Worm (Caenorhabditis elegans) whole organism, L1 larva: ENCODE data around the gene F11A5.9.

Source experiments
- C04F5.9 ChIP-seq: sonication (generic microtip); optimal IDR thresholded peaks from 2 replicates; lab custom pipeline; 2016; ENCODE audit warnings: missing genetic modification characterization, missing compliant biosample characterization
- aha-1 ChIP-seq: fragments of 150-350 bp; optimal IDR thresholded peaks from 2 replicates; lab custom pipeline; 2014; ENCODE audit warnings: missing biosample characterization, missing genetic modification characterization
- aly-2 ChIP-seq: fragments of 150-350 bp; optimal IDR thresholded peaks from 2 replicates; lab custom pipeline; 2014; ENCODE audit warnings: missing biosample characterization, missing genetic modification characterization
- blmp-1 ChIP-seq: fragments of 150-350 bp; optimal IDR thresholded peaks from 2 replicates; lab custom pipeline; 2014; ENCODE audit warnings: missing biosample characterization, missing genetic modification characterization
- ceh-63 ChIP-seq: fragments of 200-800 bp; sonication (Bioruptor generic); optimal IDR thresholded peaks from 2 replicates; lab custom pipeline; 2018; ENCODE audit warnings: mild to moderate bottlenecking, missing genetic modification characterization, missing compliant biosample characterization
- ceh-8 ChIP-seq: fragments of 200-800 bp; sonication (Bioruptor generic); optimal IDR thresholded peaks from 2 replicates; lab custom pipeline; 2018; ENCODE audit warnings: mild to moderate bottlenecking, missing genetic modification characterization, moderate library complexity, missing compliant biosample characterization
- ceh-82 ChIP-seq, 3 experiments: fragments of 150-350 bp in 1 of 3; sonication (generic microtip) in 2 of 3; optimal IDR thresholded peaks; 2 replicates each; lab custom pipeline; 2014 to 2017; ENCODE audit warnings: missing biosample characterization in 3 of 3, missing genetic modification characterization in 3 of 3
- ceh-88 ChIP-seq: fragments of 200-800 bp; sonication (Bioruptor generic); IDR thresholded peaks from 2 replicates; pipeline ENCODE4 v1.3.6; 2022; ENCODE audit warnings: missing genetic modification characterization, missing compliant biosample characterization
- ceh-90 ChIP-seq: sonication (generic microtip); optimal IDR thresholded peaks from 2 replicates; lab custom pipeline; 2016; ENCODE audit warnings: missing genetic modification characterization, missing compliant biosample characterization
- dsc-1 ChIP-seq: sonication (generic microtip); optimal IDR thresholded peaks from 2 replicates; lab custom pipeline; 2016; ENCODE audit warnings: mild to moderate bottlenecking, missing genetic modification characterization, missing compliant biosample characterization
- egl-13 ChIP-seq: sonication (generic microtip); optimal IDR thresholded peaks from 2 replicates; lab custom pipeline; 2016; ENCODE audit warnings: missing genotype, missing genetic modification reagents, missing genetic modification characterization, missing compliant biosample characterization
- elt-3 ChIP-seq, 6 experiments: fragments of 150-350 bp in 1 of 6; sonication (generic microtip); optimal IDR thresholded peaks; 2 replicates each; lab custom pipeline; 2017 to 2018; ENCODE audit warnings: missing biosample characterization in 6 of 6, missing genetic modification characterization in 6 of 6, inconsistent platforms in 1 of 6
- ets-5 ChIP-seq: fragments of 200-800 bp; sonication (Bioruptor generic); IDR thresholded peaks from 2 replicates; pipeline ENCODE4 v1.3.6; 2022; ENCODE audit warnings: missing genetic modification characterization, missing compliant biosample characterization
- fkh-10 ChIP-seq: sonication (generic microtip); optimal IDR thresholded peaks from 2 replicates; lab custom pipeline; 2017; ENCODE audit warnings: missing biosample characterization, missing genetic modification reagents, missing genetic modification characterization
- fkh-4 ChIP-seq: sonication (generic microtip); optimal IDR thresholded peaks from 2 replicates; lab custom pipeline; 2016; ENCODE audit warnings: missing compliant biosample characterization, missing genetic modification characterization, borderline replicate concordance
- hlh-4 ChIP-seq: sonication (generic microtip); optimal IDR thresholded peaks from 2 replicates; lab custom pipeline; 2016; ENCODE audit warnings: mild to moderate bottlenecking, missing genetic modification characterization, missing compliant biosample characterization
- hpl-2 ChIP-seq: fragments of 150-350 bp; optimal IDR thresholded peaks from 2 replicates; lab custom pipeline; 2014; ENCODE audit warnings: missing biosample characterization, missing genetic modification reagents, missing genetic modification characterization
- irx-1 ChIP-seq: sonication (generic microtip); optimal IDR thresholded peaks from 2 replicates; lab custom pipeline; 2016; ENCODE audit warnings: missing genetic modification characterization, missing compliant biosample characterization
- lin-39 ChIP-seq: fragments of 150-350 bp; optimal IDR thresholded peaks from 2 replicates; lab custom pipeline; 2014; ENCODE audit warnings: missing biosample characterization, missing genetic modification reagents, missing genetic modification characterization
- mab-9 ChIP-seq: fragments of 200-800 bp; sonication (Bioruptor generic); IDR thresholded peaks from 2 replicates; pipeline ENCODE4 v1.3.6; 2022; ENCODE audit warnings: missing genetic modification reagents, missing genetic modification characterization, missing compliant biosample characterization
- mep-1 ChIP-seq: fragments of 150-350 bp; optimal IDR thresholded peaks from 2 replicates; lab custom pipeline; 2014; ENCODE audit warnings: missing biosample characterization, missing genetic modification characterization
- nhr-12 ChIP-seq: sonication (generic microtip); optimal IDR thresholded peaks from 2 replicates; lab custom pipeline; 2017; ENCODE audit warnings: missing biosample characterization, missing genetic modification characterization
- nhr-20 ChIP-seq: sonication (generic microtip); optimal IDR thresholded peaks from 2 replicates; lab custom pipeline; 2016; ENCODE audit warnings: mild to moderate bottlenecking, missing genetic modification characterization, missing compliant biosample characterization
- nhr-76 ChIP-seq: sonication (generic microtip); optimal IDR thresholded peaks from 2 replicates; lab custom pipeline; 2017; ENCODE audit warnings: missing biosample characterization, missing genetic modification characterization
- nhr-77 ChIP-seq: fragments of 150-350 bp; optimal IDR thresholded peaks from 2 replicates; lab custom pipeline; 2014; ENCODE audit warnings: missing biosample characterization, missing genetic modification characterization
- nhr-85 ChIP-seq: sonication (generic microtip); peaks from one replicate; lab custom pipeline; 2016; ENCODE audit warnings: missing genetic modification characterization, inconsistent platforms, missing compliant biosample characterization
- nhr-90 ChIP-seq: sonication (generic microtip); optimal IDR thresholded peaks from 2 replicates; lab custom pipeline; 2016; ENCODE audit warnings: mild to moderate bottlenecking, missing genetic modification characterization, missing compliant biosample characterization; ENCODE audit not compliant: poor library complexity
- pqm-1 ChIP-seq: sonication (generic microtip); optimal IDR thresholded peaks from 3 replicates; lab custom pipeline; 2017; ENCODE audit warnings: missing biosample characterization, missing genetic modification characterization
- sup-37 ChIP-seq: fragments of 200-800 bp; sonication (Bioruptor generic); optimal IDR thresholded peaks from 2 replicates; lab custom pipeline; 2018; ENCODE audit warnings: mild to moderate bottlenecking, missing genetic modification characterization, missing compliant biosample characterization
- swsn-7 ChIP-seq: sonication (generic microtip); optimal IDR thresholded peaks from 2 replicates; lab custom pipeline; 2016; ENCODE audit warnings: missing genetic modification characterization, missing compliant biosample characterization
- tbx-2 ChIP-seq: sonication (generic microtip); optimal IDR thresholded peaks from 2 replicates; lab custom pipeline; 2016; ENCODE audit warnings: missing genetic modification characterization, missing compliant biosample characterization
- tlp-1 ChIP-seq: fragments of 150-350 bp; optimal IDR thresholded peaks from 2 replicates; lab custom pipeline; 2014; ENCODE audit warnings: missing biosample characterization, missing genetic modification characterization
- unc-30 ChIP-seq: sonication (generic microtip); optimal IDR thresholded peaks from 2 replicates; lab custom pipeline; 2017; ENCODE audit warnings: missing biosample characterization, missing genetic modification characterization
- unc-86 ChIP-seq: sonication (generic microtip); optimal IDR thresholded peaks from 2 replicates; lab custom pipeline; 2016; ENCODE audit warnings: missing genetic modification characterization, missing compliant biosample characterization
- unc-98 ChIP-seq: fragments of 200-800 bp; sonication (Bioruptor generic); IDR thresholded peaks from 2 replicates; pipeline ENCODE4 v1.3.6; 2022; ENCODE audit warnings: missing genetic modification characterization, missing compliant biosample characterization
- zag-1 ChIP-seq: fragments of 150-350 bp; optimal IDR thresholded peaks from 2 replicates; lab custom pipeline; 2014; ENCODE audit warnings: missing biosample characterization, missing genetic modification characterization

The F11A5.9 gene

ce11 chrV:16183357-16183756 lies 31.3 kb upstream of the F11A5.9 start, which contains the start of gene srz-14:
TSS of gene srz-14 (plus strand) at chrV:16183657.
- TF ChIP-seq hlh-4 (tag; lab: Kevin White, UChicago) (no peak), swsn-7 (tag; lab: Kevin White, UChicago) (no peak), zag-1 (tag; lab: Kevin White, UChicago) (no peak), tlp-1 (tag; lab: Kevin White, UChicago) (no peak), fkh-4 (tag; lab: Kevin White, UChicago) (no peak), egl-13 (no peak), dsc-1 (tag; lab: Kevin White, UChicago) (no peak), ceh-63 (GFP tag; lab: Kevin White, UChicago) (no peak), nhr-85 (tag; lab: Kevin White, UChicago) (no peak), nhr-90 (tag; lab: Kevin White, UChicago) (no peak), nhr-20 (tag; lab: Kevin White, UChicago) (no peak), unc-30 (tag; lab: Kevin White, UChicago) (no peak), tbx-2 (no peak)

DNA sequence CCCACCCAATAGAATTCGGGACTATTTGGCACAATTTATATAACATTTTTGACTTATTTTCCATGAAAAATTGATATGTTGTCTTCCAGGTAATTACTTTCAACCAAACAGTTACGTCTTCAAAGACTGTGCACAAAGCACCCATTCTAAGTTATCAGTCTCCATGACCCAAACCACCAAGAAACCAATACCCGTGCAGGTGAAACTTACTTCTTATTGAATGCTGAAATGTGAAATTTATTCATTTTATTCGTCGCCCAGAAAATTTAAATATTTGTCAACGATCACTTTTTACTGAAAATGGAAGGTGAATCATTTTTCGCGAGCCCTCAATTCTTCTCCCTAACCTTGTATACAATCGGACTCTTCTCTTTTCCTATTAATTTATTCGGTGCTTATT lies 24.2 kb upstream of the F11A5.9 start, which contains the start of gene srh-281:
srh-281 (plus strand) TSS at position 301 of the 400 bp plus-strand sequence.
- TF ChIP-seq sup-37 (GFP tag; lab: Kevin White, UChicago) (no peak), ets-5 (GFP tag; lab: Robert Waterston, UW) (no peak), nhr-12 (tag; lab: Kevin White, UChicago) (no peak), lin-39 (tag; lab: Kevin White, UChicago) (no peak), ceh-63 (GFP tag; lab: Kevin White, UChicago) (no peak), ceh-90 (no peak), mab-9 (GFP tag; lab: Robert Waterston, UW) (no peak), ceh-82 (tag; optimal IDR thresholded peaks at IDR 0.05; lab: Kevin White, UChicago) (no peak), C04F5.9 (tag; lab: Kevin White, UChicago) (no peak), aly-2 (no peak), nhr-85 (tag; lab: Kevin White, UChicago) (no peak), irx-1 (no peak), dsc-1 (tag; lab: Kevin White, UChicago) (no peak), fkh-10 (GFP tag; lab: Kevin White, UChicago) (no peak), ceh-88 (no peak), hpl-2 (no peak), pqm-1 (tag; lab: Kevin White, UChicago) (no peak)

DNA sequence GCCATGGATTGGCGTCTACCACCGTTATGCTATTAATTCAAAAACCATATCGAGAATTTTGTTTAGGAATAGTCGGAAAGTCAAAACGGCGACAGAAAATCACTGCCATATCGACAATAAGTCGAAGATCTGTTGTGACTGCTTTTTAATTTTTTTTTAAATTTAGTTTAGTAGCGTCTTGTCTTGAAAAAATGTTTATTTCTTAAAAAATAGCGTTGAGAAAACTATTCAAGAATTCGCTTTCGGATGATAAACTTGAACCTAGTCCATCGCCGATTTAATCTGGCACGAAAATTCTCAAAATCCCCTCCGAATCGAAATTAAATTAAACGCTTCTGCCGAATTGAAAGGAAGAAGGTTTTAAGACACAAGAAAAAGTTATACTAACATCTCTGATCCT lies 22.6 kb upstream of the F11A5.9 start, which contains the start of gene srh-279:
srh-279 (plus strand) TSS at position 301 of the 400 bp plus-strand sequence.
- TF ChIP-seq unc-98 (GFP tag; lab: Robert Waterston, UW) (no peak), nhr-77 (tag; lab: Kevin White, UChicago) (no peak), nhr-76 (tag; lab: Kevin White, UChicago) (no peak), sup-37 (GFP tag; lab: Kevin White, UChicago) (no peak), swsn-7 (tag; lab: Kevin White, UChicago) (no peak), mep-1 (no peak), fkh-10 (GFP tag; lab: Kevin White, UChicago) (no peak), aha-1 (tag; lab: Kevin White, UChicago) (no peak), C04F5.9 (tag; lab: Kevin White, UChicago) (no peak)
- TF ChIP-seq, all 84 proteins: peak for 0

DNA sequence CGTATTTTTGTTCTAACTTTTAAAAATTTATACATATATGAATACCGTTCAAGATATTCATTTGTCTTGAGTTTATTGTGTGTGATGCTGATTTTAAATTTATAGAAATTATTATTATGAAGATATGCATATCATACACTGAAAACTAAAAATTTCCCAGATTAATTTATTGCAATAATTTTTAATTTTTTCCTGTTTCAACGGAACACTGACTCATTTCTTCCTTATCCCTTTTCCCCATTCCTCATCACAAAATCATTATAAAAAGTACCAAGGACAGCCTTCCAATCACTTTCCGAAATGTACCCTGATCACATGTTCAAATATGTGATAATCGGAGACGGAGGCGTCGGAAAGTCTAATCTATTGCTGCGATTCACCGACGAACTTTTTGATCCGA lies 20.1 kb upstream of the F11A5.9 start, which contains the start of gene rabr-4:
rabr-4 (plus strand) TSS at position 301 of the 400 bp plus-strand sequence.
- no peak for TF ChIP-seq ceh-8 (GFP tag; lab: Kevin White, UChicago)
- peak; percentile 46 for TF ChIP-seq blmp-1 (tag; lab: Kevin White, UChicago)
- peak in 1 of 6 experiments; percentile 20 for TF ChIP-seq elt-3 (tag; optimal IDR thresholded peaks at IDR 0.05; lab: Kevin White, UChicago)

ce11 chrV:16195379-16195778 lies 19.3 kb upstream of the F11A5.9 start, which contains the start of gene rabr-3:
TSS of gene rabr-3 (plus strand) at chrV:16195679.
- no peak for TF ChIP-seq unc-86
- TF ChIP-seq, all 84 proteins: peak for 0
